Fruit fly (Drosophila melanogaster) whole organism, embryonic: ENCODE measurements around the gene ph-p.

Experiments used
- Bdp1 ChIP-seq: fragments of 200-800 bp; sonication (Bioruptor generic); optimal IDR thresholded peaks from 3 replicates; lab custom pipeline; 2016; ENCODE audit warnings: missing biosample characterization, missing genetic modification characterization
- Bteb2 ChIP-seq: fragments of 200-800 bp; sonication (Bioruptor generic); optimal IDR thresholded peaks from 2 replicates; lab custom pipeline; 2016; ENCODE audit warnings: missing biosample characterization, missing genetic modification characterization
- CG10147 ChIP-seq: fragments of 200-800 bp; sonication (Bioruptor generic); optimal IDR thresholded peaks from 2 replicates; lab custom pipeline; 2019; ENCODE audit warnings: missing biosample characterization, mild to moderate bottlenecking, missing genetic modification characterization, moderate library complexity
- CG10959 ChIP-seq: fragments of 200-800 bp; sonication (Bioruptor generic); IDR thresholded peaks from 2 replicates; pipeline ENCODE4 v1.3.6; 2022; ENCODE audit warnings: missing biosample characterization, missing genetic modification characterization
- CG11560 ChIP-seq: fragments of 200-800 bp; sonication (Bioruptor generic); IDR thresholded peaks from 3 replicates; pipeline ENCODE4 v1.3.6; 2022; ENCODE audit warnings: missing biosample characterization, missing genetic modification characterization
- CG11723 ChIP-seq: fragments of 200-800 bp; sonication (Bioruptor generic); optimal IDR thresholded peaks from 2 replicates; lab custom pipeline; 2017; ENCODE audit warnings: missing biosample characterization, mild to moderate bottlenecking, missing genetic modification characterization
- CG12299 ChIP-seq: fragments of 200-800 bp; sonication (Bioruptor generic); optimal IDR thresholded peaks from 2 replicates; lab custom pipeline; 2018; ENCODE audit warnings: missing biosample characterization, mild to moderate bottlenecking, missing genetic modification characterization
- CG1233 ChIP-seq: fragments of 200-800 bp; sonication (Bioruptor generic); optimal IDR thresholded peaks from 4 replicates; lab custom pipeline; 2018; ENCODE audit warnings: missing biosample characterization, mild to moderate bottlenecking, missing genetic modification characterization
- CG12942 ChIP-seq: fragments of 200-800 bp; sonication (Bioruptor generic); optimal IDR thresholded peaks from 3 replicates; lab custom pipeline; 2016; ENCODE audit warnings: missing biosample characterization, missing genetic modification characterization
- CG13296 ChIP-seq: fragments of 200-800 bp; sonication (Bioruptor generic); optimal IDR thresholded peaks from 3 replicates; lab custom pipeline; 2018; ENCODE audit warnings: missing biosample characterization, mild to moderate bottlenecking, missing genetic modification characterization
- CG14860 ChIP-seq: fragments of 200-800 bp; sonication (Bioruptor generic); IDR thresholded peaks from 3 replicates; pipeline ENCODE4 v1.3.6; 2022; ENCODE audit warnings: missing biosample characterization, missing genetic modification characterization; ENCODE audit not compliant: partially characterized antibody
- CG15514 ChIP-seq: fragments of 200-800 bp; sonication (Bioruptor generic); optimal IDR thresholded peaks from 3 replicates; lab custom pipeline; 2017; ENCODE audit warnings: missing biosample characterization, missing genetic modification characterization, mild to moderate bottlenecking, moderate library complexity, missing genetic modification reagents
- CG15696 ChIP-seq: fragments of 200-800 bp; sonication (Bioruptor generic); optimal IDR thresholded peaks from 2 replicates; lab custom pipeline; 2019; ENCODE audit warnings: missing biosample characterization, mild to moderate bottlenecking, missing genetic modification characterization, moderate library complexity
- CG16815 ChIP-seq: fragments of 200-800 bp; sonication (Bioruptor generic); optimal IDR thresholded peaks from 3 replicates; lab custom pipeline; 2017; ENCODE audit warnings: missing biosample characterization, mild to moderate bottlenecking, missing genetic modification characterization
- CG17568 ChIP-seq: fragments of 200-800 bp; sonication (Bioruptor generic); optimal IDR thresholded peaks from 2 replicates; lab custom pipeline; 2018; ENCODE audit warnings: missing biosample characterization, mild to moderate bottlenecking, missing genetic modification characterization, moderate library complexity
- CG1832 ChIP-seq: fragments of 200-800 bp; sonication (Bioruptor generic); optimal IDR thresholded peaks from 2 replicates; lab custom pipeline; 2017; ENCODE audit warnings: missing biosample characterization, mild to moderate bottlenecking, missing genetic modification characterization, inconsistent platforms
- CG18764 ChIP-seq: fragments of 200-800 bp; sonication (Bioruptor generic); optimal IDR thresholded peaks from 3 replicates; lab custom pipeline; 2016; ENCODE audit warnings: missing biosample characterization, missing genetic modification characterization
- CG2889 ChIP-seq: fragments of 200-800 bp; sonication (Bioruptor generic); IDR thresholded peaks from 3 replicates; pipeline ENCODE4 v1.3.6; 2022; ENCODE audit warnings: missing biosample characterization, missing genetic modification characterization
- CG34422 ChIP-seq: fragments of 200-800 bp; sonication (Bioruptor generic); IDR thresholded peaks from 3 replicates; pipeline ENCODE4 v1.3.6; 2022; ENCODE audit warnings: missing biosample characterization, missing genetic modification characterization
- CG3847 ChIP-seq: fragments of 200-800 bp; sonication (Bioruptor generic); IDR thresholded peaks from 2 replicates; pipeline ENCODE4 v1.3.6; 2022; ENCODE audit warnings: missing biosample characterization, missing genetic modification characterization
- CG4328 ChIP-seq: fragments of 200-800 bp; sonication (Bioruptor generic); optimal IDR thresholded peaks from 3 replicates; lab custom pipeline; 2017; ENCODE audit warnings: missing biosample characterization, missing genetic modification reagents, missing genetic modification characterization
- CG5180 ChIP-seq: fragments of 200-800 bp; sonication (Bioruptor generic); optimal IDR thresholded peaks from 3 replicates; lab custom pipeline; 2017; ENCODE audit warnings: missing biosample characterization, missing genetic modification characterization, mild to moderate bottlenecking, moderate library complexity, missing genetic modification reagents
- CG6254 ChIP-seq: fragments of 200-800 bp; sonication (Bioruptor generic); optimal IDR thresholded peaks from 3 replicates; lab custom pipeline; 2017; ENCODE audit warnings: mild to moderate bottlenecking, missing biosample characterization, missing genetic modification reagents, missing genetic modification characterization
- CG6791 ChIP-seq: fragments of 200-800 bp; sonication (Bioruptor generic); IDR thresholded peaks from 3 replicates; pipeline ENCODE4 v1.3.6; 2022; ENCODE audit warnings: missing biosample characterization, missing genetic modification characterization; ENCODE audit not compliant: partially characterized antibody
- CG7556 ChIP-seq: fragments of 200-800 bp; sonication (Bioruptor generic); optimal IDR thresholded peaks from 2 replicates; lab custom pipeline; 2017; ENCODE audit warnings: missing biosample characterization, mild to moderate bottlenecking, missing genetic modification characterization
- CG9609 ChIP-seq: fragments of 200-800 bp; sonication (Bioruptor generic); optimal IDR thresholded peaks from 3 replicates; lab custom pipeline; 2016; ENCODE audit warnings: missing biosample characterization, missing genetic modification characterization
- Dip3 ChIP-seq: fragments of 200-800 bp; sonication (Bioruptor generic); optimal IDR thresholded peaks from 3 replicates; lab custom pipeline; 2016; ENCODE audit warnings: missing biosample characterization, missing genetic modification characterization
- Fer3 ChIP-seq: fragments of 200-800 bp; sonication (Bioruptor generic); optimal IDR thresholded peaks from 2 replicates; lab custom pipeline; 2018; ENCODE audit warnings: missing biosample characterization, mild to moderate bottlenecking, missing genetic modification characterization, moderate library complexity
- Hey ChIP-seq: fragments of 200-800 bp; sonication (Bioruptor generic); optimal IDR thresholded peaks from 3 replicates; lab custom pipeline; 2018; ENCODE audit warnings: missing biosample characterization, mild to moderate bottlenecking, missing genetic modification characterization
- Nf-YC ChIP-seq: fragments of 200-800 bp; optimal IDR thresholded peaks from 3 replicates; lab custom pipeline; 2019; ENCODE audit warnings: missing biosample characterization, mild to moderate bottlenecking, missing genetic modification characterization, moderate library complexity
- PHDP ChIP-seq: fragments of 200-800 bp; sonication (Bioruptor generic); optimal IDR thresholded peaks from 3 replicates; lab custom pipeline; 2018; ENCODE audit warnings: missing biosample characterization, mild to moderate bottlenecking, missing genetic modification characterization, moderate library complexity
- Pdp1 ChIP-seq, 2 experiments: fragments of 200-800 bp; sonication (Bioruptor generic); optimal IDR thresholded peaks; 3 replicates each; lab custom pipeline; 2016; ENCODE audit warnings: missing biosample characterization in 2 of 2, missing genetic modification characterization in 2 of 2, mild to moderate bottlenecking in 1 of 2, moderate library complexity in 1 of 2
- Taf1 ChIP-seq: fragments of 200-800 bp; sonication (Bioruptor generic); IDR thresholded peaks from 2 replicates; pipeline ENCODE4 v1.3.6; 2022; ENCODE audit warnings: missing biosample characterization, missing genetic modification characterization
- ash1 ChIP-seq: fragments of 200-800 bp; sonication (Bioruptor generic); optimal IDR thresholded peaks from 2 replicates; lab custom pipeline; 2018; ENCODE audit warnings: missing biosample characterization, mild to moderate bottlenecking, missing genetic modification characterization
- ato ChIP-seq: fragments of 200-800 bp; sonication (Bioruptor generic); IDR thresholded peaks from 2 replicates; pipeline ENCODE4 v1.3.6; 2022; ENCODE audit warnings: missing biosample characterization, missing genetic modification characterization; ENCODE audit not compliant: partially characterized antibody
- chinmo ChIP-seq: fragments of 200-800 bp; sonication (Bioruptor generic); IDR thresholded peaks from 4 replicates; pipeline ENCODE4 v1.3.6; 2022; ENCODE audit warnings: missing biosample characterization, missing genetic modification characterization; ENCODE audit not compliant: partially characterized antibody
- dan ChIP-seq: fragments of 200-800 bp; sonication (Bioruptor generic); IDR thresholded peaks from 2 replicates; pipeline ENCODE4 v1.3.6; 2022; ENCODE audit warnings: missing biosample characterization, missing genetic modification characterization
- dati ChIP-seq: fragments of 200-800 bp; sonication (Bioruptor generic); IDR thresholded peaks from 2 replicates; pipeline ENCODE4 v1.3.6; 2022; ENCODE audit warnings: missing biosample characterization, missing genetic modification characterization
- exex ChIP-seq: fragments of 200-800 bp; sonication (Bioruptor generic); optimal IDR thresholded peaks from 4 replicates; lab custom pipeline; 2018; ENCODE audit warnings: missing biosample characterization, mild to moderate bottlenecking, missing genetic modification characterization, moderate library complexity
- gcm2 ChIP-seq: fragments of 200-800 bp; sonication (Bioruptor generic); optimal IDR thresholded peaks from 2 replicates; lab custom pipeline; 2016; ENCODE audit warnings: missing biosample characterization, missing genetic modification characterization
- gsb-n ChIP-seq: fragments of 200-800 bp; sonication (Bioruptor generic); optimal IDR thresholded peaks from 3 replicates; lab custom pipeline; 2018; ENCODE audit warnings: missing biosample characterization, mild to moderate bottlenecking, missing genetic modification characterization
- gt ChIP-seq: fragments of 200-800 bp; sonication (Bioruptor generic); IDR thresholded peaks from 2 replicates; pipeline ENCODE4 v1.3.6; 2022; ENCODE audit warnings: missing biosample characterization, missing genetic modification characterization
- nau ChIP-seq: fragments of 200-800 bp; sonication (Bioruptor generic); optimal IDR thresholded peaks from 3 replicates; lab custom pipeline; 2017; ENCODE audit warnings: missing biosample characterization, mild to moderate bottlenecking, missing genetic modification characterization, missing genetic modification reagents
- onecut ChIP-seq: fragments of 200-800 bp; sonication (Bioruptor generic); IDR thresholded peaks from 2 replicates; pipeline ENCODE4 v1.3.6; 2022; ENCODE audit warnings: missing biosample characterization, missing genetic modification characterization
- rib ChIP-seq: fragments of 200-800 bp; sonication (Bioruptor generic); IDR thresholded peaks from 2 replicates; pipeline ENCODE4 v1.3.6; 2022; ENCODE audit warnings: missing biosample characterization, missing genetic modification characterization
- schlank ChIP-seq: fragments of 200-800 bp; sonication (Bioruptor generic); optimal IDR thresholded peaks from 2 replicates; lab custom pipeline; 2018; ENCODE audit warnings: missing biosample characterization, mild to moderate bottlenecking, missing genetic modification characterization
- sr ChIP-seq: fragments of 200-800 bp; sonication (Bioruptor generic); IDR thresholded peaks from 3 replicates; pipeline ENCODE4 v1.3.6; 2022; ENCODE audit warnings: missing biosample characterization, missing genetic modification characterization
- vfl ChIP-seq: fragments of 200-800 bp; sonication (Bioruptor generic); optimal IDR thresholded peaks from 2 replicates; lab custom pipeline; 2016; ENCODE audit warnings: missing biosample characterization, missing genetic modification characterization
- zen2 ChIP-seq: fragments of 200-800 bp; sonication (Bioruptor generic); IDR thresholded peaks from 3 replicates; pipeline ENCODE4 v1.3.6; 2022; ENCODE audit warnings: missing biosample characterization, missing genetic modification characterization; ENCODE audit not compliant: partially characterized antibody

ph-p gene

DNA sequence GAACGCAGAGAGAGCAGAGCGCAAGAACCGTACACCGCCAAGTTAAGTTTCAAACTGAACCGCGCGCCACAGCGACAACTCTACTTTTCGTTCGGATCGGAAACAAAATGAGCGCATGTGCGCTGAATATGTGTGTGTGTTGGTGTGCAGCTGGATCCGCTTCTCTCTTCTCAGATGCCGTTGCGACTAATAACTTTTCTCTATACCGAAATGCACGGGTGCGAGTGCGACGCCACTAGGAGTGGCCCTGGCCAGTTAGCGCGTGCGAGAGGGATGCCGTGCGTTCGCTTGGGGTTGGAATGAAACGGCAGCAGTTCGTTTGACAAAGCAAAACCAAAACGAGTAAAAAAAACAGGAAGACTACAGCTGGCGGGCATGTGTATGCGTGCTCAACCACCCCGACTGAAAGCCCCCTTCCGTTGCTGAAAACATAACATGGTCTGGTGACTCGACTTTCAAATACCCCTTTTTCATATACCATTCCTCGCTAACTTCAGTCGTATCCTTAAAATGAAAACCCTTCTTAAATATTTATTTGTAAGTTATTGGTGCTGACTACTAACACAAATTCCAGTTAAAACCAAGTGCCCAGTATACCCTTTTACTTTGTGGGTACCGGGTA lies 1.2 kb downstream of the ph-p start (continued):
- TF ChIP-seq CG5180 (GFP tag; lab: Kevin White, UChicago) (peak; percentile 95), schlank (tag; lab: Kevin White, UChicago) (peak; percentile 100), Fer3 (tag; lab: Kevin White, UChicago) (peak; percentile 100), CG4328 (GFP tag; lab: Kevin White, UChicago) (peak; percentile 98), Hey (tag; lab: Kevin White, UChicago) (peak; percentile 99), CG13296 (GFP tag; lab: Kevin White, UChicago) (peak; percentile 100), CG18764 (GFP tag; lab: Kevin White, UChicago) (peak; percentile 100), onecut (peak; percentile 99), CG14860 (GFP tag; lab: Robert Waterston, UW) (no peak), Bdp1 (GFP tag; lab: Kevin White, UChicago) (peak; percentile 97), CG7556 (GFP tag; lab: Kevin White, UChicago) (peak; percentile 98), CG2889 (GFP tag; lab: Robert Waterston, UW) (peak; percentile 100), vfl (peak; percentile 99), CG11560 (peak; percentile 96), dati (peak; percentile 100), rib (peak; percentile 100), CG17568 (GFP tag; lab: Kevin White, UChicago) (peak; percentile 100), PHDP (tag; lab: Kevin White, UChicago) (peak; percentile 100), CG10959 (GFP tag; lab: Robert Waterston, UW) (peak; percentile 100), CG9609 (GFP tag; lab: Kevin White, UChicago) (peak; percentile 100), ash1 (peak; percentile 100), exex (tag; lab: Kevin White, UChicago) (peak; percentile 97), CG34422 (GFP tag; lab: Robert Waterston, UW) (peak; percentile 100), CG16815 (GFP tag; lab: Kevin White, UChicago) (peak; percentile 100), Bteb2 (GFP tag; lab: Kevin White, UChicago) (peak; percentile 99), CG15514 (GFP tag; lab: Kevin White, UChicago) (peak; percentile 96), Pdp1 (GFP tag; optimal IDR thresholded peaks at IDR 0.05; lab: Kevin White, UChicago) (peak; percentile 100), gt (peak; percentile 100), CG10147 (GFP tag; lab: Kevin White, UChicago) (peak; percentile 100), zen2 (GFP tag; lab: Robert Waterston, UW) (no peak), gsb-n (tag; lab: Kevin White, UChicago) (peak; percentile 100), sr (peak; percentile 100), Taf1 (GFP tag; lab: Robert Waterston, UW) (peak; percentile 100), CG3847 (peak; percentile 100), CG12299 (tag; lab: Kevin White, UChicago) (peak; percentile 100), CG1233 (peak; percentile 100), CG12942 (GFP tag; lab: Kevin White, UChicago) (peak; percentile 100), CG11723 (peak; percentile 100), CG1832 (GFP tag; lab: Kevin White, UChicago) (peak; percentile 98), gcm2 (peak; percentile 99), CG6791 (GFP tag; lab: Robert Waterston, UW) (peak; percentile 49; the same call in 1 of the 3 replicates), nau (GFP tag; lab: Kevin White, UChicago) (peak; percentile 99), chinmo (GFP tag; lab: Robert Waterston, UW) (peak; percentile 97; the same call in 3 of the 4 replicates), Dip3 (GFP tag; lab: Kevin White, UChicago) (peak; percentile 100), Nf-YC (tag; lab: Kevin White, UChicago) (peak; percentile 95), dan (GFP tag; lab: Robert Waterston, UW) (peak; percentile 100), CG15696 (tag; lab: Kevin White, UChicago) (peak; percentile 100), ato (GFP tag; lab: Robert Waterston, UW) (peak; percentile 28; the same call in 1 of the 2 replicates), CG6254 (GFP tag; lab: Kevin White, UChicago) (peak; percentile 98)
